Fruit fly (Drosophila melanogaster) whole organism, embryonic: ENCODE results near the gene Pif1B.

Source experiments
- Atf3 ChIP-seq: fragments of 200-800 bp; sonication (Bioruptor generic); optimal IDR thresholded peaks from 3 replicates; lab custom pipeline; 2016; ENCODE audit warnings: missing biosample characterization, missing genetic modification characterization
- CG12769 ChIP-seq: fragments of 200-800 bp; sonication (Bioruptor generic); optimal IDR thresholded peaks from 2 replicates; lab custom pipeline; 2019; ENCODE audit warnings: missing biosample characterization, mild to moderate bottlenecking, missing genetic modification characterization, moderate library complexity
- CG13287 ChIP-seq: fragments of 200-800 bp; sonication (Bioruptor generic); IDR thresholded peaks from 2 replicates; pipeline ENCODE4 v1.3.6; 2022; ENCODE audit warnings: missing biosample characterization, missing genetic modification characterization; ENCODE audit not compliant: partially characterized antibody
- CG13296 ChIP-seq: fragments of 200-800 bp; sonication (Bioruptor generic); optimal IDR thresholded peaks from 3 replicates; lab custom pipeline; 2018; ENCODE audit warnings: missing biosample characterization, mild to moderate bottlenecking, missing genetic modification characterization
- CG13894 ChIP-seq: fragments of 200-800 bp; sonication (Bioruptor generic); optimal IDR thresholded peaks from 3 replicates; lab custom pipeline; 2018; ENCODE audit warnings: missing biosample characterization, mild to moderate bottlenecking, missing genetic modification characterization, moderate library complexity
- CG15514 ChIP-seq: fragments of 200-800 bp; sonication (Bioruptor generic); optimal IDR thresholded peaks from 3 replicates; lab custom pipeline; 2017; ENCODE audit warnings: missing biosample characterization, missing genetic modification characterization, mild to moderate bottlenecking, moderate library complexity, missing genetic modification reagents
- CG16863 ChIP-seq: fragments of 200-800 bp; sonication (Bioruptor generic); optimal IDR thresholded peaks from 3 replicates; lab custom pipeline; 2016; ENCODE audit warnings: missing biosample characterization, missing genetic modification characterization
- CG17612 ChIP-seq: fragments of 200-800 bp; sonication (Bioruptor generic); IDR thresholded peaks from 2 replicates; pipeline ENCODE4 v1.3.6; 2022; ENCODE audit warnings: missing biosample characterization, missing genetic modification characterization
- CG2199 ChIP-seq: fragments of 200-800 bp; sonication (Bioruptor generic); IDR thresholded peaks from 3 replicates; pipeline ENCODE4 v1.3.6; 2022; ENCODE audit warnings: missing biosample characterization, missing genetic modification characterization
- CG34376 ChIP-seq: fragments of 200-800 bp; sonication (Bioruptor generic); optimal IDR thresholded peaks from 2 replicates; lab custom pipeline; 2018; ENCODE audit warnings: missing biosample characterization, mild to moderate bottlenecking, missing genetic modification characterization
- CG7372 ChIP-seq: fragments of 200-800 bp; sonication (Bioruptor generic); IDR thresholded peaks from 2 replicates; pipeline ENCODE4 v1.3.6; 2022; ENCODE audit warnings: missing biosample characterization, missing genetic modification characterization
- CG7987 ChIP-seq: fragments of 200-800 bp; sonication (Bioruptor generic); optimal IDR thresholded peaks from 2 replicates; lab custom pipeline; 2018; ENCODE audit warnings: missing biosample characterization, mild to moderate bottlenecking, missing genetic modification characterization, moderate library complexity
- CG8290 ChIP-seq, 3 experiments: fragments of 200-800 bp; sonication (Bioruptor generic); optimal IDR thresholded peaks; 2 replicates each; lab custom pipeline; 2016 to 2019; ENCODE audit warnings: missing biosample characterization in 3 of 3, missing genetic modification characterization in 3 of 3, mild to moderate bottlenecking in 2 of 3, moderate library complexity in 1 of 3
- CG8388 ChIP-seq: fragments of 200-800 bp; sonication (Bioruptor generic); optimal IDR thresholded peaks from 2 replicates; lab custom pipeline; 2019; ENCODE audit warnings: missing biosample characterization, mild to moderate bottlenecking, missing genetic modification characterization, moderate library complexity
- CrebB ChIP-seq: fragments of 200-800 bp; sonication (Bioruptor generic); optimal IDR thresholded peaks from 3 replicates; lab custom pipeline; 2018; ENCODE audit warnings: missing biosample characterization, mild to moderate bottlenecking, missing genetic modification characterization
- Deaf1 ChIP-seq: fragments of 200-800 bp; optimal IDR thresholded peaks from 3 replicates; lab custom pipeline; 2019; ENCODE audit warnings: missing biosample characterization, mild to moderate bottlenecking, missing genetic modification characterization, moderate library complexity
- Eip74EF ChIP-seq, 2 experiments: fragments of 200-800 bp in 1 of 2; fragments of >200 bp in 1 of 2; sonication (Bioruptor generic) in 1 of 2; optimal IDR thresholded peaks; 2 replicates each; lab custom pipeline; 2017 to 2019; ENCODE audit warnings: missing biosample characterization in 2 of 2, missing genetic modification characterization in 2 of 2, mild to moderate bottlenecking in 1 of 2, moderate library complexity in 1 of 2
- Ets97D ChIP-seq: fragments of 200-800 bp; sonication (Bioruptor generic); optimal IDR thresholded peaks from 3 replicates; lab custom pipeline; 2016; ENCODE audit warnings: missing biosample characterization, missing genetic modification characterization
- Fer1 ChIP-seq: fragments of 200-800 bp; sonication (Bioruptor generic); optimal IDR thresholded peaks from 2 replicates; lab custom pipeline; 2017; ENCODE audit warnings: missing biosample characterization, mild to moderate bottlenecking, missing genetic modification characterization
- Hmr ChIP-seq: fragments of 200-800 bp; sonication (Bioruptor generic); optimal IDR thresholded peaks from 3 replicates; lab custom pipeline; 2017; ENCODE audit warnings: mild to moderate bottlenecking, missing biosample characterization, missing genetic modification reagents, missing genetic modification characterization
- Hr78 ChIP-seq, 2 experiments: fragments of 200-800 bp in 1 of 2; fragments of >200 bp in 1 of 2; sonication (Bioruptor generic) in 1 of 2; optimal IDR thresholded peaks; 2 replicates each; lab custom pipeline; 2017 to 2019; ENCODE audit warnings: missing biosample characterization in 2 of 2, missing genetic modification characterization in 2 of 2, mild to moderate bottlenecking in 1 of 2, moderate library complexity in 1 of 2
- MESR4 ChIP-seq: fragments of 200-800 bp; sonication (Bioruptor generic); optimal IDR thresholded peaks from 2 replicates; lab custom pipeline; 2018; ENCODE audit warnings: missing biosample characterization, mild to moderate bottlenecking, missing genetic modification characterization, moderate library complexity
- Med ChIP-seq: fragments of 200-800 bp; sonication (Bioruptor generic); peaks from one replicate; lab custom pipeline; 2016; ENCODE audit warnings: missing biosample characterization, missing genetic modification characterization, mild to moderate bottlenecking, inconsistent platforms, moderate library complexity
- Opbp ChIP-seq: fragments of 200-800 bp; sonication (Bioruptor generic); IDR thresholded peaks from 3 replicates; pipeline ENCODE4 v1.3.6; 2022; ENCODE audit warnings: missing biosample characterization, missing genetic modification characterization; ENCODE audit not compliant: partially characterized antibody
- Poxn ChIP-seq: fragments of 200-800 bp; sonication (Bioruptor generic); IDR thresholded peaks from 2 replicates; pipeline ENCODE4 v1.3.6; 2022; ENCODE audit warnings: missing biosample characterization, missing genetic modification characterization
- Stat92E ChIP-seq, 3 experiments: fragments of >200 bp in 2 of 3; fragments of 200-800 bp in 1 of 3; sonication (Bioruptor generic) in 1 of 3; optimal IDR thresholded peaks; 2 replicates each; lab custom pipeline; 2017 to 2019; ENCODE audit warnings: missing biosample characterization in 3 of 3, missing genetic modification characterization in 3 of 3, mild to moderate bottlenecking in 1 of 3, moderate library complexity in 1 of 3
- abd-A ChIP-seq: fragments of 200-800 bp; sonication (Bioruptor generic); optimal IDR thresholded peaks from 3 replicates; lab custom pipeline; 2019; ENCODE audit warnings: missing biosample characterization, mild to moderate bottlenecking, missing genetic modification characterization, moderate library complexity
- ara ChIP-seq: fragments of 200-800 bp; sonication (Bioruptor generic); IDR thresholded peaks from 2 replicates; pipeline ENCODE4 v1.3.6; 2022; ENCODE audit warnings: missing biosample characterization, missing genetic modification characterization
- bigmax ChIP-seq: fragments of 200-800 bp; sonication (Bioruptor generic); optimal IDR thresholded peaks from 2 replicates; lab custom pipeline; 2018; ENCODE audit warnings: missing biosample characterization, mild to moderate bottlenecking, missing genetic modification characterization
- bsh ChIP-seq, 2 experiments: fragments of 200-800 bp; sonication (Bioruptor generic); optimal IDR thresholded peaks; 2 replicates each; lab custom pipeline; 2017 to 2018; ENCODE audit warnings: mild to moderate bottlenecking in 2 of 2, missing biosample characterization in 2 of 2, missing genetic modification characterization in 2 of 2, moderate library complexity in 1 of 2
- chinmo ChIP-seq: fragments of 200-800 bp; sonication (Bioruptor generic); IDR thresholded peaks from 4 replicates; pipeline ENCODE4 v1.3.6; 2022; ENCODE audit warnings: missing biosample characterization, missing genetic modification characterization; ENCODE audit not compliant: partially characterized antibody
- dm ChIP-seq: fragments of 200-800 bp; sonication (Bioruptor generic); optimal IDR thresholded peaks from 3 replicates; lab custom pipeline; 2016; ENCODE audit warnings: missing biosample characterization, missing genetic modification characterization
- dysf ChIP-seq: fragments of 200-800 bp; sonication (Bioruptor generic); IDR thresholded peaks from 3 replicates; pipeline ENCODE4 v1.3.6; 2022; ENCODE audit warnings: missing biosample characterization, missing genetic modification characterization
- fd96Cb ChIP-seq: fragments of 200-800 bp; sonication (Bioruptor generic); optimal IDR thresholded peaks from 2 replicates; lab custom pipeline; 2018; ENCODE audit warnings: missing biosample characterization, mild to moderate bottlenecking, missing genetic modification characterization, moderate library complexity
- lab ChIP-seq: fragments of 200-800 bp; sonication (Bioruptor generic); optimal IDR thresholded peaks from 3 replicates; lab custom pipeline; 2017; ENCODE audit warnings: missing biosample characterization, missing genetic modification characterization, mild to moderate bottlenecking, moderate library complexity, missing genetic modification reagents
- pzg ChIP-seq: fragments of 200-800 bp; sonication (Bioruptor generic); optimal IDR thresholded peaks from 3 replicates; lab custom pipeline; 2018; ENCODE audit warnings: missing biosample characterization, mild to moderate bottlenecking, missing genetic modification characterization, moderate library complexity
- scrt ChIP-seq: fragments of 200-800 bp; sonication (Bioruptor generic); optimal IDR thresholded peaks from 2 replicates; lab custom pipeline; 2018; ENCODE audit warnings: missing biosample characterization, mild to moderate bottlenecking, missing genetic modification characterization, moderate library complexity
- sd ChIP-seq: fragments of 200-800 bp; sonication (Bioruptor generic); optimal IDR thresholded peaks from 3 replicates; lab custom pipeline; 2018; ENCODE audit warnings: missing biosample characterization, mild to moderate bottlenecking, missing genetic modification characterization, moderate library complexity
- tio ChIP-seq: fragments of 200-800 bp; sonication (Bioruptor generic); optimal IDR thresholded peaks from 2 replicates; lab custom pipeline; 2017; ENCODE audit warnings: missing biosample characterization, missing genetic modification characterization, inconsistent platforms
- trem ChIP-seq: fragments of 200-800 bp; optimal IDR thresholded peaks from 3 replicates; lab custom pipeline; 2019; ENCODE audit warnings: missing biosample characterization, mild to moderate bottlenecking, missing genetic modification characterization, moderate library complexity
- usp ChIP-seq: fragments of >200 bp; optimal IDR thresholded peaks from 2 replicates; lab custom pipeline; 2017; ENCODE audit warnings: missing biosample characterization, missing genetic modification characterization
- vvl ChIP-seq: fragments of 200-800 bp; sonication (Bioruptor generic); IDR thresholded peaks from 2 replicates; pipeline ENCODE4 v1.3.6; 2022; ENCODE audit warnings: missing biosample characterization, missing genetic modification characterization

The Pif1B gene

DNA sequence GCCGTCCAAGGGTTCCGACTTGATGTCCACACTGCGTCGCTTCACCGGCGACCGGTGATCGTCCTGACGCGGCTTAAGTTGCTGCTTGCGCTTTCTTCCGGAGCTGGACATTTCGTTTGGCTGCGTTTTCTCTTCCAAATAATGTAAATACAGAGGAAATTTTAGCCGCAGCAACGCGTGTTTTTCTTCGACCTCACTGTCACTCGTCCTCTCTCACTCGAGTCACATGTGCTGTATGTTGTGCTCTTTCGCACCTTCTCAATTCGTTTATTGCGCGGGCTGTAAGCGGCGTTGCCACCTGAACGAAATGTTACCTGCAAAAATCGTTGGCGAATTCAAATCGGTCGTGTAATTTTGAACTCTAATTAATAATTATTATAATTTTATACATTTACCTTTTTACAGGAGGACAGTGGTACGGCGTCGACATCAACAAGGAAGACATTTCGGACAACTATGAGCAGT is 4.4 kb upstream of the Pif1B start, which contains the start of gene CG9839 (continued):
- TF ChIP-seq usp (GFP tag; lab: Kevin White, UChicago) (no peak), CG13287 (GFP tag; lab: Robert Waterston, UW) (peak; percentile 13; the same call in 1 of the 2 replicates), fd96Cb (tag; lab: Kevin White, UChicago) (no peak), MESR4 (GFP tag; lab: Kevin White, UChicago) (peak; percentile 14), CG8388 (peak; percentile 66), CG17612 (GFP tag; lab: Robert Waterston, UW) (no peak), ara (GFP tag; lab: Robert Waterston, UW) (no peak), sd (tag; lab: Kevin White, UChicago) (no peak), Opbp (GFP tag; lab: Robert Waterston, UW) (peak; percentile 51; the same call in 1 of the 3 replicates), trem (tag; lab: Kevin White, UChicago) (peak; percentile 29), CG2199 (GFP tag; lab: Robert Waterston, UW) (peak; percentile 69; the same call in 1 of the 3 replicates), dm (GFP tag; lab: Kevin White, UChicago) (peak; percentile 77), Fer1 (GFP tag; lab: Kevin White, UChicago) (no peak)

DNA sequence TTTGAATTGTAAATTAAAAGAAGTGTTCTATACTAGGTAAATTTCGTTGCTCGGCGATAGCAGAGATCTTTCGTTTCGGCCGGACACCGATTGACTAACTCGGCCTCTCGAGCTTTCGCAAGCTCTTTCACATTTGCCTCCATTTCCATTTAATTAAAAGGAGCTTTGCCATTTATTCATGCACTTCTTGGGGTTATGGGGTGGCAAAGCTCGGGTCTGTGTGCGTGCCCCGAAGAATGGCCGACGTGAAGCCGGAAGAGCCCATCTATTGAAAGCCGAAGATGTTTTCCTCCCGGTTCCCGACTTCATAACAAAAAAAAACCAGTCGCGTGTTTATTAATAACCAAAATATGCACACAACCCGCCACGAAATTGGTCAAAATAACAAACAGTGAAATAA is 1.1 kb downstream of the Pif1B start:
- TF ChIP-seq bigmax (GFP tag; lab: Kevin White, UChicago) (peak; percentile 33), pzg (GFP tag; lab: Kevin White, UChicago) (peak; percentile 3), Stat92E (GFP tag; optimal IDR thresholded peaks at IDR 0.05; lab: Kevin White, UChicago) (no peak), scrt (GFP tag; lab: Kevin White, UChicago) (peak; percentile 6), CG13296 (peak; percentile 38), CG7372 (GFP tag; lab: Robert Waterston, UW) (no peak), Hmr (peak; percentile 20), Eip74EF (GFP tag; optimal IDR thresholded peaks at IDR 0.05; lab: Kevin White, UChicago) (peak in 1 of 2 experiments; percentile 66), Hr78 (GFP tag; optimal IDR thresholded peaks at IDR 0.05; lab: Kevin White, UChicago) (peak in 1 of 2 experiments; percentile 65), dysf (GFP tag; lab: Robert Waterston, UW) (peak; percentile 26; the same call in 1 of the 3 replicates), Med (GFP tag; lab: Kevin White, UChicago) (peak; percentile 72), CG15514 (GFP tag; lab: Kevin White, UChicago) (peak; percentile 10), chinmo (GFP tag; lab: Robert Waterston, UW) (peak; percentile 89), CG34376 (GFP tag; lab: Kevin White, UChicago) (peak; percentile 55), CG12769 (tag; lab: Kevin White, UChicago) (peak; percentile 54), abd-A (tag; lab: Kevin White, UChicago) (peak; percentile 76), bsh (GFP tag; optimal IDR thresholded peaks at IDR 0.05; lab: Kevin White, UChicago) (no peak), CG16863 (GFP tag; lab: Kevin White, UChicago) (no peak), CG13894 (peak; percentile 90), tio (GFP tag; lab: Kevin White, UChicago) (no peak), Poxn (GFP tag; lab: Robert Waterston, UW) (no peak), Deaf1 (tag; lab: Kevin White, UChicago) (peak; percentile 93), CG7987 (peak; percentile 12), CrebB (tag; lab: Kevin White, UChicago) (no peak), lab (GFP tag; lab: Kevin White, UChicago) (peak; percentile 39), vvl (GFP tag; lab: Robert Waterston, UW) (peak; percentile 54; the same call in 1 of the 2 replicates), CG8290 (GFP tag; optimal IDR thresholded peaks at IDR 0.05; lab: Kevin White, UChicago) (no peak), CG8290 (tag; optimal IDR thresholded peaks at IDR 0.05; lab: Kevin White, UChicago) (peak in 1 of 2 experiments; percentile 11), Ets97D (peak; percentile 16), Atf3 (GFP tag; lab: Kevin White, UChicago) (no peak)
- TF ChIP-seq, all 482 proteins: peak for 21
